Fruit fly (Drosophila melanogaster) whole organism, prepupa: Measurements from ENCODE around the gene Sema5c.
A peak's percentile ranks its signal among the peaks of the same experiment; 100 is the strongest.

Experiments
- CG11294 ChIP-seq: fragments of 200-800 bp; sonication (Bioruptor generic); IDR thresholded peaks from 2 replicates; pipeline ENCODE4 v1.3.6; 2022; ENCODE audit warnings: missing biosample characterization, missing genetic modification characterization
- CG11902 ChIP-seq: fragments of 200-800 bp; sonication (Bioruptor generic); optimal IDR thresholded peaks from 3 replicates; lab custom pipeline; 2016; ENCODE audit warnings: missing biosample characterization, missing genetic modification characterization
- CG15336 ChIP-seq: fragments of 200-800 bp; sonication (Bioruptor generic); IDR thresholded peaks from 2 replicates; pipeline ENCODE4 v1.3.6; 2022; ENCODE audit warnings: missing biosample characterization, missing genetic modification characterization
- CG3032 ChIP-seq: fragments of 200-800 bp; optimal IDR thresholded peaks from 2 replicates; lab custom pipeline; 2019; ENCODE audit warnings: missing biosample characterization, mild to moderate bottlenecking, missing genetic modification characterization, moderate library complexity
- CG31627 ChIP-seq: fragments of 200-800 bp; sonication (Bioruptor generic); optimal IDR thresholded peaks from 3 replicates; lab custom pipeline; 2016; ENCODE audit warnings: missing biosample characterization, missing genetic modification characterization
- CG3919 ChIP-seq: fragments of 200-800 bp; sonication (Bioruptor generic); optimal IDR thresholded peaks from 3 replicates; lab custom pipeline; 2016; ENCODE audit warnings: missing biosample characterization, missing genetic modification characterization
- CG4318 ChIP-seq: fragments of 200-800 bp; sonication (Bioruptor generic); optimal IDR thresholded peaks from 3 replicates; lab custom pipeline; 2017; ENCODE audit warnings: missing biosample characterization, mild to moderate bottlenecking, missing genetic modification characterization
- CG6276 ChIP-seq: fragments of 200-800 bp; sonication (Bioruptor generic); optimal IDR thresholded peaks from 2 replicates; lab custom pipeline; 2017; ENCODE audit warnings: missing biosample characterization, mild to moderate bottlenecking, missing genetic modification characterization
- CG6792 ChIP-seq: fragments of 200-800 bp; sonication (Bioruptor generic); optimal IDR thresholded peaks from 3 replicates; lab custom pipeline; 2016; ENCODE audit warnings: missing biosample characterization, missing genetic modification characterization
- CG6854 ChIP-seq: fragments of 200-800 bp; sonication (Bioruptor generic); optimal IDR thresholded peaks from 2 replicates; lab custom pipeline; 2017; ENCODE audit warnings: missing biosample characterization, mild to moderate bottlenecking, missing genetic modification characterization
- CG8319 ChIP-seq: fragments of 200-800 bp; sonication (Bioruptor generic); optimal IDR thresholded peaks from 3 replicates; lab custom pipeline; 2016; ENCODE audit warnings: missing biosample characterization, missing genetic modification characterization
- CG9139 ChIP-seq: fragments of 200-800 bp; sonication (Bioruptor generic); optimal IDR thresholded peaks from 3 replicates; lab custom pipeline; 2017; ENCODE audit warnings: missing biosample characterization, mild to moderate bottlenecking, missing genetic modification characterization
- Eip75B ChIP-seq: fragments of 200-800 bp; sonication (Bioruptor generic); optimal IDR thresholded peaks from 3 replicates; lab custom pipeline; 2016; ENCODE audit warnings: missing biosample characterization, missing genetic modification characterization
- Eip78C ChIP-seq: fragments of 200-800 bp; sonication (Bioruptor generic); peaks from one replicate; lab custom pipeline; 2016; ENCODE audit warnings: missing biosample characterization, missing genetic modification characterization
- Hr38 ChIP-seq: sonication (Bioruptor generic); optimal IDR thresholded peaks from 2 replicates; lab custom pipeline; 2016; ENCODE audit warnings: missing biosample characterization, missing genetic modification characterization
- Hr4 ChIP-seq: fragments of 200-800 bp; sonication (Bioruptor generic); optimal IDR thresholded peaks from 3 replicates; lab custom pipeline; 2016; ENCODE audit warnings: missing biosample characterization, missing genetic modification characterization
- Met ChIP-seq: fragments of 200-800 bp; sonication (Bioruptor generic); optimal IDR thresholded peaks from 3 replicates; lab custom pipeline; 2016; ENCODE audit warnings: missing biosample characterization, missing genetic modification characterization
- OdsH ChIP-seq: fragments of 200-800 bp; sonication (Bioruptor generic); optimal IDR thresholded peaks from 3 replicates; lab custom pipeline; 2016; ENCODE audit warnings: missing biosample characterization, missing genetic modification characterization
- Sox102F ChIP-seq: fragments of 200-800 bp; sonication (Bioruptor generic); optimal IDR thresholded peaks from 2 replicates; lab custom pipeline; 2016; ENCODE audit warnings: missing biosample characterization, mild to moderate bottlenecking, missing genetic modification characterization
- Sox15 ChIP-seq: fragments of 200-800 bp; sonication (Bioruptor generic); optimal IDR thresholded peaks from 3 replicates; lab custom pipeline; 2016; ENCODE audit warnings: missing biosample characterization, missing genetic modification characterization
- acj6 ChIP-seq: fragments of 200-800 bp; sonication (Bioruptor generic); optimal IDR thresholded peaks from 3 replicates; lab custom pipeline; 2016; ENCODE audit warnings: missing biosample characterization, missing genetic modification characterization
- cyc ChIP-seq: fragments of 200-800 bp; sonication (Bioruptor generic); optimal IDR thresholded peaks from 3 replicates; lab custom pipeline; 2016; ENCODE audit warnings: missing biosample characterization, missing genetic modification characterization
- dac ChIP-seq: fragments of 200-800 bp; sonication (Bioruptor generic); optimal IDR thresholded peaks from 2 replicates; lab custom pipeline; 2017; ENCODE audit warnings: missing biosample characterization, mild to moderate bottlenecking, missing genetic modification characterization
- esn ChIP-seq: fragments of 200-800 bp; sonication (Bioruptor generic); optimal IDR thresholded peaks from 2 replicates; lab custom pipeline; 2016; ENCODE audit warnings: missing biosample characterization, mild to moderate bottlenecking, missing genetic modification characterization, moderate library complexity
- fd85E ChIP-seq: fragments of 200-800 bp; sonication (Bioruptor generic); optimal IDR thresholded peaks from 3 replicates; lab custom pipeline; 2016; ENCODE audit warnings: missing biosample characterization, missing genetic modification characterization
- fkh ChIP-seq: fragments of 200-800 bp; sonication (Bioruptor generic); optimal IDR thresholded peaks from 3 replicates; lab custom pipeline; 2017; ENCODE audit warnings: missing biosample characterization, mild to moderate bottlenecking, missing genetic modification characterization, moderate library complexity
- lz ChIP-seq: fragments of 200-800 bp; sonication (Bioruptor generic); optimal IDR thresholded peaks from 3 replicates; lab custom pipeline; 2016; ENCODE audit warnings: missing biosample characterization, missing genetic modification characterization
- net ChIP-seq: fragments of 200-800 bp; sonication (Bioruptor generic); optimal IDR thresholded peaks from 3 replicates; lab custom pipeline; 2016; ENCODE audit warnings: missing biosample characterization, missing genetic modification characterization
- salr ChIP-seq, 2 experiments: fragments of 200-800 bp; sonication (Bioruptor generic); optimal IDR thresholded peaks; 3 replicates each; lab custom pipeline; 2016 to 2018; ENCODE audit warnings: missing biosample characterization in 2 of 2, missing genetic modification characterization in 2 of 2, mild to moderate bottlenecking in 1 of 2
- svp ChIP-seq: fragments of 200-800 bp; sonication (Bioruptor generic); peaks from one replicate; lab custom pipeline; 2016; ENCODE audit warnings: missing biosample characterization, missing genetic modification characterization
- topi ChIP-seq: fragments of 200-800 bp; sonication (Bioruptor generic); optimal IDR thresholded peaks from 3 replicates; lab custom pipeline; 2016; ENCODE audit warnings: missing biosample characterization, missing genetic modification characterization
- vri ChIP-seq: fragments of 200-800 bp; sonication (Bioruptor generic); optimal IDR thresholded peaks from 3 replicates; lab custom pipeline; 2016; ENCODE audit warnings: missing biosample characterization, mild to moderate bottlenecking, missing genetic modification characterization

Sema5c gene

dm6 chr3L:12122891-12123290 is 41.3 kb upstream of the Sema5c start:
- TF ChIP-seq CG4318 (GFP tag; lab: Kevin White, UChicago) (no peak), Eip75B (GFP tag; lab: Kevin White, UChicago) (no peak), lz (GFP tag; lab: Kevin White, UChicago) (no peak), svp (GFP tag; lab: Kevin White, UChicago) (no peak), CG6276 (GFP tag; lab: Kevin White, UChicago) (no peak), dac (no peak), Sox15 (GFP tag; lab: Kevin White, UChicago) (no peak), vri (no peak), topi (GFP tag; lab: Kevin White, UChicago) (no peak), CG11902 (GFP tag; lab: Kevin White, UChicago) (no peak), CG9139 (GFP tag; lab: Kevin White, UChicago) (no peak), CG6854 (no peak), OdsH (no peak), fd85E (GFP tag; lab: Kevin White, UChicago) (no peak), CG15336 (no peak), Met (no peak), CG3919 (GFP tag; lab: Kevin White, UChicago) (no peak), CG8319 (no peak), Hr38 (GFP tag; lab: Kevin White, UChicago) (no peak)

- TF ChIP-seq Eip78C: peak; percentile 20
- no peak for TF ChIP-seq dac
- no peak for TF ChIP-seq acj6 (GFP tag; lab: Kevin White, UChicago)
- TF ChIP-seq vri: no peak
Measured at dm6 chr3L:12119875-12120485, 38.4 kb upstream of the Sema5c start, which contains the start of gene CG11560. Gene CG11560 (plus strand): TSS chr3L:12120019.

dm6 chr3L:12118631-12119030 is 37.0 kb upstream of the Sema5c start:
- TF ChIP-seq Hr38 (GFP tag; lab: Kevin White, UChicago): no peak
- TF ChIP-seq svp (GFP tag; lab: Kevin White, UChicago): peak; percentile 97
- TF ChIP-seq, all 60 proteins: peak for 1

- TF ChIP-seq fkh (peak; percentile 26), CG9139 (GFP tag; lab: Kevin White, UChicago) (no peak), Eip78C (peak; percentile 46), net (no peak), Hr4 (GFP tag; lab: Kevin White, UChicago) (no peak), esn (peak; percentile 17)
Measured at dm6 chr3L:12118156-12118555, 36.5 kb upstream of the Sema5c start, which contains the start of gene ssp. Gene ssp (plus strand): TSS chr3L:12118257.

dm6 chr3L:12115966-12116735 is 34.5 kb upstream of the Sema5c start, which contains the start of gene vers:
Gene vers (plus strand): TSS chr3L:12116101.
- TF ChIP-seq CG31627 (GFP tag; lab: Kevin White, UChicago) (no peak), CG6276 (GFP tag; lab: Kevin White, UChicago) (no peak), fkh (peak; percentile 70), Sox102F (GFP tag; lab: Kevin White, UChicago) (no peak), CG11294 (GFP tag; lab: Robert Waterston, UW) (no peak), CG3032 (tag; lab: Kevin White, UChicago) (peak; percentile 12), topi (GFP tag; lab: Kevin White, UChicago) (peak; percentile 8), lz (GFP tag; lab: Kevin White, UChicago) (peak; percentile 24), Eip78C (peak; percentile 21), CG8319 (no peak), CG6792 (no peak), cyc (peak; percentile 22), salr (GFP tag; optimal IDR thresholded peaks at IDR 0.05; lab: Kevin White, UChicago) (no peak)
